Worm (Caenorhabditis elegans): ENCODE measurements around the gene F49E12.10.

DNA sequence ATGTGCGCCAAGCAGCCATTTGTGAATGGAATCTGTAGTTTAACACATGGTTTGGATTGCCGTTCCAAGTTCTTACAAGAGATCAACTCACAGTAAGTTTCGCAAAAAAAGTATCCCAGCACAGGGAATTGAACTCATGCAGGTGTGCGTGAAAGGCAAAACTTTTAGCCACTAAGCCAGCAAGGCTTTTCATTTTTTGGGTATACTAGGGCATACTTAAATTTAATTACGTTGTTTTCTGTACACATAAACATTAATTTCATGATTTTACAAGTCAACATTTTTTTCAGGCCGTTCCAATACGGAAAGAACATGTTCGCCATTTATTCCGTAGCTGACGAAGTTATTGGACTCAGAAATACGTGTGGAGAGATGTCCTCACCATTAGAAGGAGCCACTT is 50.7 kb downstream of the F49E12.10 start:
- TF ChIP-seq him-1 (tag; optimal IDR thresholded peaks at IDR 0.05) = no peak
- TF ChIP-seq dao-5 (tag; optimal IDR thresholded peaks at IDR 0.05) = peak; percentile 86

Measured in whole organism, L4/young adult.